Fruit fly (Drosophila melanogaster): ENCODE data around the gene Cow.

- no peak for TF ChIP-seq CG9948 (tag; optimal IDR thresholded peaks at IDR 0.05)
- no peak for TF ChIP-seq EcR (GFP tag; optimal IDR thresholded peaks at IDR 0.05)
- TF ChIP-seq CG8301 (tag; optimal IDR thresholded peaks at IDR 0.05), result no peak
- no peak for TF ChIP-seq CG8159 (tag; optimal IDR thresholded peaks at IDR 0.05)
- TF ChIP-seq Pif1A (GFP tag; optimal IDR thresholded peaks at IDR 0.05), result no peak
- TF ChIP-seq gl (tag; optimal IDR thresholded peaks at IDR 0.05), result no peak
- TF ChIP-seq Pif1B (GFP tag; optimal IDR thresholded peaks at IDR 0.05), result no peak
- no peak for TF ChIP-seq fd96Ca (GFP tag; IDR thresholded peaks at IDR 0.05)
- TF ChIP-seq CG15710 (tag; optimal IDR thresholded peaks at IDR 0.05), result no peak
- TF ChIP-seq CG12605 (GFP tag; IDR thresholded peaks at IDR 0.05), result no peak
- no peak for TF ChIP-seq CG32121 (GFP tag; IDR thresholded peaks at IDR 0.05)
Measured at dm6 chr3R:23147058-23147457, 34.5 kb upstream of the Cow start.

All from whole organism, pupa.